Fruit fly (Drosophila melanogaster) whole organism, embryonic: ENCODE results near the gene dia.

Experiments
- CG1602 ChIP-seq: fragments of 200-800 bp; sonication (Bioruptor generic); optimal IDR thresholded peaks from 3 replicates; lab custom pipeline; 2016; ENCODE audit warnings: missing biosample characterization, missing genetic modification characterization
- CG2875 ChIP-seq: fragments of 200-800 bp; sonication (Bioruptor generic); optimal IDR thresholded peaks from 2 replicates; lab custom pipeline; 2017; ENCODE audit warnings: missing biosample characterization, mild to moderate bottlenecking, missing genetic modification characterization, missing genetic modification reagents
- CG4404 ChIP-seq: fragments of 200-800 bp; sonication (Bioruptor generic); IDR thresholded peaks from 2 replicates; pipeline ENCODE4 v1.3.6; 2022; ENCODE audit warnings: missing biosample characterization, missing genetic modification characterization
- CG7963 ChIP-seq: fragments of 200-800 bp; sonication (Bioruptor generic); IDR thresholded peaks from 3 replicates; pipeline ENCODE4 v1.3.6; 2022; ENCODE audit warnings: missing biosample characterization, missing genetic modification characterization; ENCODE audit not compliant: partially characterized antibody
- CTCF ChIP-seq: fragments of 200-800 bp; sonication (Bioruptor generic); optimal IDR thresholded peaks from 2 replicates; lab custom pipeline; 2017; ENCODE audit warnings: missing biosample characterization, mild to moderate bottlenecking, missing genetic modification characterization, moderate library complexity
- sqz ChIP-seq: fragments of 200-800 bp; sonication (Bioruptor generic); optimal IDR thresholded peaks from 3 replicates; lab custom pipeline; 2018; ENCODE audit warnings: missing biosample characterization, mild to moderate bottlenecking, missing genetic modification characterization

DNA sequence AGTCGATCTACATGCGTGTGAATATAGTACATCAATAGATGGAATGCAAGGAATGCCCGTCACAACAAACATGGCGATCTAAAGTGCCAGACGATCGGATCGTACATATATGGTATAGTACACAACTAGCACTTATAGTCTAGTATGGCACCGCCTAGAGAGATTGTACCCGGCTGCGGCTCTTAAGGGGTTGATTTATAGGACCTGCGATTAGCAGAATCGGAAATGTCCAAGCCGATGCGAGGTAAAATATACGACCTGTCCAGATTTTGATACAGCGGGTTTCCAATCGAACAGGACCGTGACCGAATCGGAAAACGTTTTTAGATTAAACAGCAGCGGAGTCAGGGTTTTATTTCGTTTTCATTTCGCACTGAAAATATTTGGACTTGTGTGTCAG, 26.0 kb downstream of the dia start:
- TF ChIP-seq CG7963 (GFP tag; lab: Robert Waterston, UW) (no peak), sqz (no peak), CTCF (GFP tag; lab: Kevin White, UChicago) (no peak), CG4404 (GFP tag; lab: Robert Waterston, UW) (no peak), CG2875 (GFP tag; lab: Kevin White, UChicago) (no peak), CG1602 (no peak)
